Fruit fly (Drosophila melanogaster): ENCODE data around the gene Tao.

The Tao gene

dm6 chrX:19522597-19522996, 57.0 kb downstream of the Tao start:
- no peak for TF ChIP-seq CG34406 (GFP tag; optimal IDR thresholded peaks at IDR 0.05)
- TF ChIP-seq CG1621 (tag; optimal IDR thresholded peaks at IDR 0.05) = peak; percentile 67
- TF ChIP-seq CG7368 (GFP tag; optimal IDR thresholded peaks at IDR 0.05) = no peak
- no peak for TF ChIP-seq Eip78C (GFP tag)
- TF ChIP-seq Gug (GFP tag; IDR thresholded peaks at IDR 0.05) = no peak
- TF ChIP-seq CG11902 (GFP tag; optimal IDR thresholded peaks at IDR 0.05) = no peak
- no peak for TF ChIP-seq CG11294 (GFP tag; IDR thresholded peaks at IDR 0.05)
- no peak for TF ChIP-seq CG11762 (GFP tag; optimal IDR thresholded peaks at IDR 0.05; ENCODE audit: insufficient read depth)
- no peak for TF ChIP-seq Smox (GFP tag; optimal IDR thresholded peaks at IDR 0.05)
- peak; percentile 9 for TF ChIP-seq Sox14 (GFP tag; optimal IDR thresholded peaks at IDR 0.05)
- no peak for TF ChIP-seq eg (GFP tag; IDR thresholded peaks at IDR 0.05)
- TF ChIP-seq CG15336 (GFP tag; IDR thresholded peaks at IDR 0.05) = no peak
- TF ChIP-seq achi (GFP tag; optimal IDR thresholded peaks at IDR 0.05) = no peak
- no peak for TF ChIP-seq lz (GFP tag; optimal IDR thresholded peaks at IDR 0.05)

dm6 chrX:19521753-19522383, 57.7 kb downstream of the Tao start, which contains the start of the genes Idh3a and CoRest:
TSS of gene Idh3a (minus strand) at chrX:19521810.
TSS of gene CoRest (plus strand) at chrX:19521929.
- TF ChIP-seq Sox15 (GFP tag; optimal IDR thresholded peaks at IDR 0.05) (peak; percentile 4), CG6854 (GFP tag; optimal IDR thresholded peaks at IDR 0.05) (no peak), CG31627 (GFP tag; optimal IDR thresholded peaks at IDR 0.05) (peak; percentile 32), lz (GFP tag; optimal IDR thresholded peaks at IDR 0.05) (peak; percentile 13), svp (GFP tag) (peak; percentile 83), eg (GFP tag; IDR thresholded peaks at IDR 0.05) (no peak)

- TF ChIP-seq CG1621 (tag; optimal IDR thresholded peaks at IDR 0.05) (no peak), svp (GFP tag) (peak; percentile 74), Hr39 (GFP tag; optimal IDR thresholded peaks at IDR 0.05) (no peak), vri (GFP tag; optimal IDR thresholded peaks at IDR 0.05) (peak; percentile 67), fd59A (GFP tag; optimal IDR thresholded peaks at IDR 0.05) (no peak)
Observed at dm6 chrX:19520888-19521287, 58.7 kb downstream of the Tao start.

- no peak for TF ChIP-seq fd59A (GFP tag; optimal IDR thresholded peaks at IDR 0.05)
- TF ChIP-seq CG15336 (GFP tag; IDR thresholded peaks at IDR 0.05) = no peak
- no peak for TF ChIP-seq CG11762 (GFP tag; optimal IDR thresholded peaks at IDR 0.05; ENCODE audit: insufficient read depth)
- TF ChIP-seq CG11294 (GFP tag; IDR thresholded peaks at IDR 0.05) = no peak
- no peak for TF ChIP-seq CG8319 (GFP tag; optimal IDR thresholded peaks at IDR 0.05)
- no peak for TF ChIP-seq Ets96B (tag; optimal IDR thresholded peaks at IDR 0.05)
- TF ChIP-seq Eip93F (GFP tag; optimal IDR thresholded peaks at IDR 0.05) = no peak
- no peak for TF ChIP-seq CG8119 (GFP tag; IDR thresholded peaks at IDR 0.05)
- TF ChIP-seq CG6792 (GFP tag; optimal IDR thresholded peaks at IDR 0.05) = no peak
- no peak for TF ChIP-seq CG16779 (tag; optimal IDR thresholded peaks at IDR 0.05)
- no peak for TF ChIP-seq esn (GFP tag; optimal IDR thresholded peaks at IDR 0.05)
- TF ChIP-seq dac (GFP tag; optimal IDR thresholded peaks at IDR 0.05) = no peak
- no peak for TF ChIP-seq dsx (GFP tag; optimal IDR thresholded peaks at IDR 0.05; ENCODE audit: poor library complexity, severe bottlenecking)
- TF ChIP-seq CG6854 (GFP tag; optimal IDR thresholded peaks at IDR 0.05) = no peak
- no peak for TF ChIP-seq OdsH (GFP tag; optimal IDR thresholded peaks at IDR 0.05)
- no peak for TF ChIP-seq acj6 (GFP tag; optimal IDR thresholded peaks at IDR 0.05)
- no peak for TF ChIP-seq Ets21C (GFP tag; optimal IDR thresholded peaks at IDR 0.05)
Observed at dm6 chrX:19520376-19520775, 59.2 kb downstream of the Tao start.
